Worm (Caenorhabditis elegans) whole organism, L2 larva: Measurements from ENCODE around the gene Y40B10B.1.

ENCODE experiments used
- C34F6.9 ChIP-seq: fragments of 150-350 bp; optimal IDR thresholded peaks from 2 replicates; lab custom pipeline; 2014; ENCODE audit warnings: missing biosample characterization, missing genetic modification characterization
- F13H6.1 ChIP-seq: sonication (generic microtip); optimal IDR thresholded peaks from 2 replicates; lab custom pipeline; 2016; ENCODE audit warnings: missing genetic modification characterization, missing compliant biosample characterization
- Y55F3AM.14 ChIP-seq: fragments of 200-800 bp; sonication (Bioruptor generic); optimal IDR thresholded peaks from 2 replicates; lab custom pipeline; 2018; ENCODE audit warnings: mild to moderate bottlenecking, missing genetic modification characterization, missing compliant biosample characterization
- ZK546.5 ChIP-seq: sonication (generic microtip); optimal IDR thresholded peaks from 2 replicates; lab custom pipeline; 2017; ENCODE audit warnings: missing biosample characterization, missing genetic modification characterization
- aly-2 ChIP-seq: fragments of 150-350 bp; optimal IDR thresholded peaks from 2 replicates; lab custom pipeline; 2014; ENCODE audit warnings: missing biosample characterization, missing genetic modification characterization
- blmp-1 ChIP-seq: sonication (generic microtip); optimal IDR thresholded peaks from 2 replicates; lab custom pipeline; 2017; ENCODE audit warnings: missing genetic modification characterization, mild to moderate bottlenecking, missing compliant biosample characterization, antibody characterized with exemption, moderate library complexity; ENCODE audit not compliant: insufficient read depth
- ceh-82 ChIP-seq: fragments of 150-350 bp; optimal IDR thresholded peaks from 2 replicates; lab custom pipeline; 2014; ENCODE audit warnings: missing biosample characterization, missing genetic modification characterization
- crh-2 ChIP-seq: sonication (generic microtip); optimal IDR thresholded peaks from 2 replicates; lab custom pipeline; 2017; ENCODE audit warnings: missing biosample characterization, missing genetic modification characterization
- dmd-4 ChIP-seq: sonication (generic microtip); optimal IDR thresholded peaks from 2 replicates; lab custom pipeline; 2017; ENCODE audit warnings: missing biosample characterization, missing genetic modification characterization
- egl-27 ChIP-seq: sonication (generic microtip); optimal IDR thresholded peaks from 3 replicates; lab custom pipeline; 2017; ENCODE audit warnings: missing biosample characterization, missing genetic modification reagents, missing genetic modification characterization
- elt-1 ChIP-seq: fragments of 150-350 bp; optimal IDR thresholded peaks from 2 replicates; lab custom pipeline; 2014; ENCODE audit warnings: missing biosample characterization, missing genetic modification characterization
- elt-3 ChIP-seq: sonication (generic microtip); optimal IDR thresholded peaks from 2 replicates; lab custom pipeline; 2017; ENCODE audit warnings: missing biosample characterization, missing genetic modification characterization
- fos-1 ChIP-seq: fragments of 150-350 bp; optimal IDR thresholded peaks from 2 replicates; lab custom pipeline; 2014; ENCODE audit warnings: missing biosample characterization, missing genetic modification characterization
- lin-13 ChIP-seq: fragments of 150-350 bp; optimal IDR thresholded peaks from 2 replicates; lab custom pipeline; 2014; ENCODE audit warnings: missing biosample characterization, missing genetic modification reagents, missing genetic modification characterization
- mab-5 ChIP-seq: fragments of 150-350 bp; optimal IDR thresholded peaks from 2 replicates; lab custom pipeline; 2014; ENCODE audit warnings: missing biosample characterization, missing genetic modification characterization
- mdl-1 ChIP-seq, 2 experiments: fragments of 150-350 bp in 1 of 2; sonication (generic microtip) in 1 of 2; optimal IDR thresholded peaks; 2 replicates each; lab custom pipeline; 2017; ENCODE audit warnings: missing biosample characterization in 2 of 2, missing genetic modification characterization in 2 of 2
- nhr-10 ChIP-seq: sonication (generic microtip); optimal IDR thresholded peaks from 2 replicates; lab custom pipeline; 2017; ENCODE audit warnings: missing biosample characterization, missing genetic modification characterization
- nhr-11 ChIP-seq: fragments of 150-350 bp; optimal IDR thresholded peaks from 2 replicates; lab custom pipeline; 2014; ENCODE audit warnings: missing biosample characterization, missing genetic modification characterization
- nhr-12 ChIP-seq: fragments of 150-350 bp; optimal IDR thresholded peaks from 2 replicates; lab custom pipeline; 2014; ENCODE audit warnings: missing biosample characterization, missing genetic modification characterization
- nhr-129 ChIP-seq: fragments of 150-350 bp; optimal IDR thresholded peaks from 2 replicates; lab custom pipeline; 2014; ENCODE audit warnings: missing biosample characterization, missing genetic modification characterization
- nhr-23 ChIP-seq: fragments of 150-350 bp; optimal IDR thresholded peaks from 2 replicates; lab custom pipeline; 2014; ENCODE audit warnings: missing biosample characterization, missing genetic modification reagents, missing genetic modification characterization
- nhr-237 ChIP-seq: fragments of 150-350 bp; optimal IDR thresholded peaks from 2 replicates; lab custom pipeline; 2014; ENCODE audit warnings: missing biosample characterization, missing genetic modification characterization
- nhr-25 ChIP-seq: fragments of 150-350 bp; sonication (generic microtip); optimal IDR thresholded peaks from 3 replicates; lab custom pipeline; 2014; ENCODE audit warnings: missing biosample characterization, missing genetic modification characterization
- nhr-6 ChIP-seq: fragments of 150-350 bp; optimal IDR thresholded peaks from 2 replicates; lab custom pipeline; 2014; ENCODE audit warnings: missing biosample characterization, missing genetic modification characterization
- peb-1 ChIP-seq: fragments of 150-350 bp; optimal IDR thresholded peaks from 2 replicates; lab custom pipeline; 2014; ENCODE audit warnings: missing biosample characterization, missing genetic modification characterization
- sem-4 ChIP-seq: fragments of 150-350 bp; optimal IDR thresholded peaks from 2 replicates; lab custom pipeline; 2014; ENCODE audit warnings: missing biosample characterization, missing genetic modification reagents, missing genetic modification characterization
- skn-1 ChIP-seq: sonication (generic microtip); optimal IDR thresholded peaks from 2 replicates; lab custom pipeline; 2017; ENCODE audit warnings: missing biosample characterization, missing genetic modification characterization
- sma-3 ChIP-seq: sonication (generic microtip); optimal IDR thresholded peaks from 2 replicates; lab custom pipeline; 2016; ENCODE audit warnings: missing genetic modification reagents, missing genetic modification characterization, missing compliant biosample characterization
- sma-9 ChIP-seq, 2 experiments: fragments of 150-350 bp in 1 of 2; sonication (generic microtip) in 1 of 2; optimal IDR thresholded peaks; 2 replicates each; lab custom pipeline; 2014 to 2016; ENCODE audit warnings: missing genetic modification characterization in 2 of 2, mild to moderate bottlenecking in 1 of 2, missing biosample characterization in 1 of 2, missing compliant biosample characterization in 1 of 2, missing genetic modification reagents in 1 of 2, moderate library complexity in 1 of 2
- unc-62 ChIP-seq: fragments of 150-350 bp; optimal IDR thresholded peaks from 2 replicates; lab custom pipeline; 2014; ENCODE audit warnings: missing biosample characterization, missing genetic modification reagents, missing genetic modification characterization
- zag-1 ChIP-seq: fragments of 150-350 bp; optimal IDR thresholded peaks from 2 replicates; lab custom pipeline; 2014; ENCODE audit warnings: missing biosample characterization, missing genetic modification characterization
- ztf-4 ChIP-seq: fragments of 150-350 bp; optimal IDR thresholded peaks from 2 replicates; lab custom pipeline; 2014; ENCODE audit warnings: missing biosample characterization, missing genetic modification characterization

Gene Y40B10B.1

ce11 chrV:1999531-2000094, 38.3 kb upstream of the Y40B10B.1 start, which contains the start of gene alh-5:
Gene alh-5, minus strand, starts transcription at chrV:1999581.
- TF ChIP-seq ztf-4 (tag; lab: Kevin White, UChicago), result no peak
- TF ChIP-seq nhr-237 (tag; lab: Kevin White, UChicago), result no peak
- TF ChIP-seq fos-1 (tag; lab: Kevin White, UChicago), result no peak
- no peak for TF ChIP-seq zag-1
- peak; percentile 2 for TF ChIP-seq crh-2
- no peak for TF ChIP-seq blmp-1 (tag; lab: Kevin White, UChicago)
- no peak for TF ChIP-seq Y55F3AM.14 (GFP tag; lab: Kevin White, UChicago)
- TF ChIP-seq sma-9 (GFP tag; optimal IDR thresholded peaks at IDR 0.05; lab: Kevin White, UChicago), result peak; percentile 34
- TF ChIP-seq sma-9 (tag; optimal IDR thresholded peaks at IDR 0.05; lab: Kevin White, UChicago), result no peak
- TF ChIP-seq unc-62 (GFP tag; lab: Kevin White, UChicago), result no peak
- TF ChIP-seq aly-2, result no peak
- TF ChIP-seq nhr-23 (tag; lab: Kevin White, UChicago), result no peak

ce11 chrV:1998358-1998757, 37.0 kb upstream of the Y40B10B.1 start:
- TF ChIP-seq sma-9 (GFP tag; optimal IDR thresholded peaks at IDR 0.05; lab: Kevin White, UChicago), result peak; percentile 6
- no peak for TF ChIP-seq sma-9 (tag; optimal IDR thresholded peaks at IDR 0.05; lab: Kevin White, UChicago)
- no peak for TF ChIP-seq mdl-1 (tag; optimal IDR thresholded peaks at IDR 0.05; lab: Kevin White, UChicago)

- TF ChIP-seq ZK546.5 (tag; lab: Kevin White, UChicago) (no peak), elt-1 (tag; lab: Kevin White, UChicago) (no peak), nhr-12 (tag; lab: Kevin White, UChicago) (no peak), elt-3 (tag; lab: Kevin White, UChicago) (no peak), nhr-11 (no peak)
Measured at ce11 chrV:1992515-1992968, 31.2 kb upstream of the Y40B10B.1 start, which contains the start of gene tnt-4. Gene tnt-4, minus strand, starts transcription at chrV:1992918.

ce11 chrV:1991381-1991780, 30.0 kb upstream of the Y40B10B.1 start:
- TF ChIP-seq nhr-129, result no peak
- no peak for TF ChIP-seq sem-4 (tag; lab: Kevin White, UChicago)
- TF ChIP-seq zag-1, result no peak
- no peak for TF ChIP-seq mab-5 (tag; lab: Kevin White, UChicago)
- TF ChIP-seq F13H6.1 (tag; lab: Kevin White, UChicago), result no peak
- no peak for TF ChIP-seq nhr-12 (tag; lab: Kevin White, UChicago)
- TF ChIP-seq C34F6.9, result no peak
- no peak for TF ChIP-seq ztf-4 (tag; lab: Kevin White, UChicago)
- no peak for TF ChIP-seq egl-27 (tag; lab: Kevin White, UChicago)
- TF ChIP-seq nhr-6, result no peak
- TF ChIP-seq lin-13, result no peak
- TF ChIP-seq skn-1 (tag; lab: Kevin White, UChicago), result no peak
- no peak for TF ChIP-seq sma-3 (GFP tag; lab: Kevin White, UChicago)
- no peak for TF ChIP-seq mdl-1 (tag; optimal IDR thresholded peaks at IDR 0.05; lab: Kevin White, UChicago)
- no peak for TF ChIP-seq nhr-10
- TF ChIP-seq blmp-1 (tag; lab: Kevin White, UChicago), result no peak
- no peak for TF ChIP-seq ceh-82 (tag; lab: Kevin White, UChicago)
- no peak for TF ChIP-seq nhr-25 (tag; lab: Kevin White, UChicago)
- no peak for TF ChIP-seq unc-62 (GFP tag; lab: Kevin White, UChicago)

ce11 chrV:1989220-1989619, 27.9 kb upstream of the Y40B10B.1 start:
- peak; percentile 49 for TF ChIP-seq crh-2
- peak; percentile 6 for TF ChIP-seq skn-1 (tag; lab: Kevin White, UChicago)
- TF ChIP-seq fos-1 (tag; lab: Kevin White, UChicago), result peak; percentile 58
- TF ChIP-seq peb-1 (tag; lab: Kevin White, UChicago), result no peak
- TF ChIP-seq dmd-4 (tag; lab: Kevin White, UChicago), result no peak

- peak; percentile 27 for TF ChIP-seq crh-2
- peak; percentile 55 for TF ChIP-seq fos-1 (tag; lab: Kevin White, UChicago)
- TF ChIP-seq F13H6.1 (tag; lab: Kevin White, UChicago), result no peak
Measured at ce11 chrV:1986954-1987353, 25.6 kb upstream of the Y40B10B.1 start, which contains the start of gene T08B1.1. Gene T08B1.1, minus strand, starts transcription at chrV:1987045.
